Worm (Caenorhabditis elegans) whole organism, midembryonic: ENCODE data around the gene C34B4.2.

ENCODE experiments used
- T22C8.4 ChIP-seq: fragments of 200-800 bp; sonication (Bioruptor generic); IDR thresholded peaks from 2 replicates; pipeline ENCODE4 v1.3.6; 2022; ENCODE audit warnings: missing genetic modification characterization, missing compliant biosample characterization
- cog-1 ChIP-seq: sonication (generic microtip); optimal IDR thresholded peaks from 2 replicates; lab custom pipeline; 2016; ENCODE audit warnings: missing genetic modification characterization, missing compliant biosample characterization
- flt-1 ChIP-seq: fragments of 200-800 bp; sonication (Bioruptor generic); IDR thresholded peaks from 2 replicates; pipeline ENCODE4 v1.3.6; 2022; ENCODE audit warnings: missing genetic modification characterization, missing compliant biosample characterization
- klf-2 ChIP-seq: fragments of 200-800 bp; sonication (Bioruptor generic); conservative IDR thresholded peaks from 2 replicates; pipeline ENCODE4 v1.3.6; 2022; ENCODE audit warnings: missing genetic modification reagents, missing genetic modification characterization, missing compliant biosample characterization
- med-1 ChIP-seq: sonication (generic microtip); optimal IDR thresholded peaks from 2 replicates; lab custom pipeline; 2017; ENCODE audit warnings: missing genetic modification characterization, mild to moderate bottlenecking, missing compliant biosample characterization, antibody characterized with exemption, missing genetic modification reagents; ENCODE audit not compliant: insufficient read depth
- ref-1 ChIP-seq: fragments of 200-800 bp; sonication (Bioruptor generic); conservative IDR thresholded peaks from 2 replicates; pipeline ENCODE4 v1.3.6; 2022; ENCODE audit warnings: missing genetic modification reagents, missing genetic modification characterization, missing compliant biosample characterization
- tab-1 ChIP-seq: fragments of 200-800 bp; sonication (Bioruptor generic); IDR thresholded peaks from 2 replicates; pipeline ENCODE4 v1.3.6; 2022; ENCODE audit warnings: missing genetic modification characterization, missing compliant biosample characterization
- ztf-23 ChIP-seq: fragments of 200-800 bp; sonication (Bioruptor generic); IDR thresholded peaks from 2 replicates; pipeline ENCODE4 v1.3.6; 2022; ENCODE audit warnings: missing genetic modification reagents, missing genetic modification characterization, missing compliant biosample characterization
- ztf-29 ChIP-seq: fragments of 200-800 bp; sonication (Bioruptor generic); IDR thresholded peaks from 2 replicates; pipeline ENCODE4 v1.3.6; 2022; ENCODE audit warnings: missing genetic modification reagents, missing genetic modification characterization, missing compliant biosample characterization

- TF ChIP-seq klf-2 (GFP tag; lab: Robert Waterston, UW) (no peak), ztf-23 (GFP tag; lab: Robert Waterston, UW) (no peak), ref-1 (GFP tag; lab: Robert Waterston, UW) (no peak), med-1 (GFP tag; lab: Kevin White, UChicago) (no peak), flt-1 (GFP tag; lab: Robert Waterston, UW) (no peak), cog-1 (tag; lab: Kevin White, UChicago) (no peak), tab-1 (GFP tag; lab: Robert Waterston, UW) (no peak), ztf-29 (GFP tag; lab: Robert Waterston, UW) (no peak), T22C8.4 (GFP tag; lab: Robert Waterston, UW) (no peak)
These were observed 29.2 kb upstream of the C34B4.2 start, which contains the start of gene srr-1 for ce11 chrV:13053635-13054034.
